Worm (Caenorhabditis elegans) whole organism, midembryonic: ENCODE data around the gene rab-14.

Source experiments
- T22C8.4 ChIP-seq: fragments of 200-800 bp; sonication (Bioruptor generic); IDR thresholded peaks from 2 replicates; pipeline ENCODE4 v1.3.6; 2022; ENCODE audit warnings: missing genetic modification characterization, missing compliant biosample characterization
- cog-1 ChIP-seq: sonication (generic microtip); optimal IDR thresholded peaks from 2 replicates; lab custom pipeline; 2016; ENCODE audit warnings: missing genetic modification characterization, missing compliant biosample characterization
- flt-1 ChIP-seq: fragments of 200-800 bp; sonication (Bioruptor generic); IDR thresholded peaks from 2 replicates; pipeline ENCODE4 v1.3.6; 2022; ENCODE audit warnings: missing genetic modification characterization, missing compliant biosample characterization
- klf-2 ChIP-seq: fragments of 200-800 bp; sonication (Bioruptor generic); conservative IDR thresholded peaks from 2 replicates; pipeline ENCODE4 v1.3.6; 2022; ENCODE audit warnings: missing genetic modification reagents, missing genetic modification characterization, missing compliant biosample characterization
- med-1 ChIP-seq: sonication (generic microtip); optimal IDR thresholded peaks from 2 replicates; lab custom pipeline; 2017; ENCODE audit warnings: missing genetic modification characterization, mild to moderate bottlenecking, missing compliant biosample characterization, antibody characterized with exemption, missing genetic modification reagents; ENCODE audit not compliant: insufficient read depth
- ref-1 ChIP-seq: fragments of 200-800 bp; sonication (Bioruptor generic); conservative IDR thresholded peaks from 2 replicates; pipeline ENCODE4 v1.3.6; 2022; ENCODE audit warnings: missing genetic modification reagents, missing genetic modification characterization, missing compliant biosample characterization
- tab-1 ChIP-seq: fragments of 200-800 bp; sonication (Bioruptor generic); IDR thresholded peaks from 2 replicates; pipeline ENCODE4 v1.3.6; 2022; ENCODE audit warnings: missing genetic modification characterization, missing compliant biosample characterization
- ztf-23 ChIP-seq: fragments of 200-800 bp; sonication (Bioruptor generic); IDR thresholded peaks from 2 replicates; pipeline ENCODE4 v1.3.6; 2022; ENCODE audit warnings: missing genetic modification reagents, missing genetic modification characterization, missing compliant biosample characterization
- ztf-29 ChIP-seq: fragments of 200-800 bp; sonication (Bioruptor generic); IDR thresholded peaks from 2 replicates; pipeline ENCODE4 v1.3.6; 2022; ENCODE audit warnings: missing genetic modification reagents, missing genetic modification characterization, missing compliant biosample characterization

Gene rab-14

ce11 chrX:15621001-15621400 is 14.6 kb upstream of the rab-14 start:
- no peak for TF ChIP-seq T22C8.4 (GFP tag; lab: Robert Waterston, UW)
- no peak for TF ChIP-seq klf-2 (GFP tag; lab: Robert Waterston, UW)
- TF ChIP-seq ztf-23 = no peak
- TF ChIP-seq tab-1 (GFP tag; lab: Robert Waterston, UW) = no peak
- TF ChIP-seq med-1 (GFP tag; lab: Kevin White, UChicago) = no peak
- no peak for TF ChIP-seq ztf-29 (GFP tag; lab: Robert Waterston, UW)
- no peak for TF ChIP-seq flt-1 (GFP tag; lab: Robert Waterston, UW)
- no peak for TF ChIP-seq cog-1 (tag; lab: Kevin White, UChicago)
- TF ChIP-seq ref-1 (GFP tag; lab: Robert Waterston, UW) = no peak

ce11 chrX:15620200-15620599 is 13.8 kb upstream of the rab-14 start, which contains the start of gene K09E9.1:
TSS of gene K09E9.1 (plus strand) at chrX:15620500.
- TF ChIP-seq ztf-23 = no peak
- no peak for TF ChIP-seq ztf-29 (GFP tag; lab: Robert Waterston, UW)
- TF ChIP-seq klf-2 (GFP tag; lab: Robert Waterston, UW) = no peak
- no peak for TF ChIP-seq tab-1 (GFP tag; lab: Robert Waterston, UW)
- no peak for TF ChIP-seq T22C8.4 (GFP tag; lab: Robert Waterston, UW)
- no peak for TF ChIP-seq ref-1 (GFP tag; lab: Robert Waterston, UW)

ce11 chrX:15619273-15619672 is 12.8 kb upstream of the rab-14 start:
- TF ChIP-seq ztf-29 (GFP tag; lab: Robert Waterston, UW) = no peak; the same call in 1 of the 2 replicates
- TF ChIP-seq flt-1 (GFP tag; lab: Robert Waterston, UW) = peak; percentile 75
- 0 out of 2 replicates have a peak, but pooled peaks have one; percentile 30 for TF ChIP-seq ref-1 (GFP tag; lab: Robert Waterston, UW)
- TF ChIP-seq T22C8.4 (GFP tag; lab: Robert Waterston, UW) = no peak
- no peak for TF ChIP-seq ztf-23
- no peak for TF ChIP-seq cog-1 (tag; lab: Kevin White, UChicago)
- TF ChIP-seq tab-1 (GFP tag; lab: Robert Waterston, UW) = peak; percentile 46; the same call in 1 of the 2 replicates

- TF ChIP-seq ztf-23 (no peak), klf-2 (GFP tag; lab: Robert Waterston, UW) (no peak), cog-1 (tag; lab: Kevin White, UChicago) (no peak), med-1 (GFP tag; lab: Kevin White, UChicago) (no peak), ref-1 (GFP tag; lab: Robert Waterston, UW) (no peak), flt-1 (GFP tag; lab: Robert Waterston, UW) (no peak), ztf-29 (GFP tag; lab: Robert Waterston, UW) (no peak), tab-1 (GFP tag; lab: Robert Waterston, UW) (no peak), T22C8.4 (GFP tag; lab: Robert Waterston, UW) (no peak)
Measured at ce11 chrX:15617168-15617567, 10.7 kb upstream of the rab-14 start.

ce11 chrX:15616443-15616842 is 10.0 kb upstream of the rab-14 start, which contains the start of gene ergi-3:
TSS of gene ergi-3 (minus strand) at chrX:15616753.
- TF ChIP-seq cog-1 (tag; lab: Kevin White, UChicago) (peak; percentile 53), tab-1 (GFP tag; lab: Robert Waterston, UW) (no peak), klf-2 (GFP tag; lab: Robert Waterston, UW) (no peak), ztf-29 (GFP tag; lab: Robert Waterston, UW) (no peak), T22C8.4 (GFP tag; lab: Robert Waterston, UW) (no peak)

ce11 chrX:15613745-15614229 is 7.4 kb upstream of the rab-14 start, which contains the start of gene K09E9.3:
TSS of gene K09E9.3 (minus strand) at chrX:15613795.
- TF ChIP-seq med-1 (GFP tag; lab: Kevin White, UChicago) (no peak), ztf-23 (0 out of 2 replicates have a peak, but pooled peaks have one; percentile 23), ztf-29 (GFP tag; lab: Robert Waterston, UW) (no peak), flt-1 (GFP tag; lab: Robert Waterston, UW) (peak; percentile 34; the same call in 1 of the 2 replicates), ref-1 (GFP tag; lab: Robert Waterston, UW) (no peak), T22C8.4 (GFP tag; lab: Robert Waterston, UW) (no peak), klf-2 (GFP tag; lab: Robert Waterston, UW) (no peak), tab-1 (GFP tag; lab: Robert Waterston, UW) (no peak), cog-1 (tag; lab: Kevin White, UChicago) (no peak)

- TF ChIP-seq ztf-29 (GFP tag; lab: Robert Waterston, UW) = no peak
- no peak for TF ChIP-seq T22C8.4 (GFP tag; lab: Robert Waterston, UW)
- no peak for TF ChIP-seq ref-1 (GFP tag; lab: Robert Waterston, UW)
- TF ChIP-seq tab-1 (GFP tag; lab: Robert Waterston, UW) = no peak
- no peak for TF ChIP-seq klf-2 (GFP tag; lab: Robert Waterston, UW)
- no peak for TF ChIP-seq med-1 (GFP tag; lab: Kevin White, UChicago)
- TF ChIP-seq cog-1 (tag; lab: Kevin White, UChicago) = no peak
- no peak for TF ChIP-seq flt-1 (GFP tag; lab: Robert Waterston, UW)
- TF ChIP-seq ztf-23 = no peak
Measured at ce11 chrX:15610527-15611091, 4.2 kb upstream of the rab-14 start.

ce11 chrX:15609698-15610097 is 3.3 kb upstream of the rab-14 start:
- TF ChIP-seq klf-2 (GFP tag; lab: Robert Waterston, UW) (no peak), ztf-23 (no peak), cog-1 (tag; lab: Kevin White, UChicago) (no peak), med-1 (GFP tag; lab: Kevin White, UChicago) (no peak), tab-1 (GFP tag; lab: Robert Waterston, UW) (no peak), ztf-29 (GFP tag; lab: Robert Waterston, UW) (no peak), ref-1 (GFP tag; lab: Robert Waterston, UW) (no peak), T22C8.4 (GFP tag; lab: Robert Waterston, UW) (no peak), flt-1 (GFP tag; lab: Robert Waterston, UW) (no peak)

- no peak for TF ChIP-seq ztf-29 (GFP tag; lab: Robert Waterston, UW)
- TF ChIP-seq cog-1 (tag; lab: Kevin White, UChicago) = no peak
- TF ChIP-seq med-1 (GFP tag; lab: Kevin White, UChicago) = no peak
- TF ChIP-seq flt-1 (GFP tag; lab: Robert Waterston, UW) = no peak
- TF ChIP-seq T22C8.4 (GFP tag; lab: Robert Waterston, UW) = no peak
- TF ChIP-seq ztf-23 = no peak
- no peak for TF ChIP-seq tab-1 (GFP tag; lab: Robert Waterston, UW)
Measured at ce11 chrX:15608593-15608992, 2.2 kb upstream of the rab-14 start.
